Fruit fly (Drosophila melanogaster): ENCODE measurements around the gene Rab23.
A peak's percentile ranks its signal among the peaks of the same experiment; 100 is the strongest.

Gene Rab23

dm6 chr3R:5668928-5669739, 16.1 kb downstream of the Rab23 start, which contains the start of the genes Xe7 and Atg17:
Gene Xe7, minus strand, starts transcription at chr3R:5669334.
Gene Atg17, plus strand, starts transcription at chr3R:5669713.
- TF ChIP-seq psq (optimal IDR thresholded peaks at IDR 0.05) = peak; percentile 60
- no peak for TF ChIP-seq ttk (optimal IDR thresholded peaks at IDR 0.05)

dm6 chr3R:5660198-5660893, 24.9 kb downstream of the Rab23 start, which contains the start of gene Wdr33:
Gene Wdr33, plus strand, starts transcription at chr3R:5660635.
- TF ChIP-seq h (optimal IDR thresholded peaks at IDR 0.05) (no peak), insv (optimal IDR thresholded peaks at IDR 0.05) (no peak), Myc (optimal IDR thresholded peaks at IDR 0.05) (no peak), ttk (optimal IDR thresholded peaks at IDR 0.05) (no peak), psq (optimal IDR thresholded peaks at IDR 0.05) (no peak), Sin3A (optimal IDR thresholded peaks at IDR 0.05) (no peak)

dm6 chr3R:5659829-5660197, 25.4 kb downstream of the Rab23 start, which contains the start of gene CG2182:
Gene CG2182, minus strand, starts transcription at chr3R:5659912.
- no peak for TF ChIP-seq Myc (optimal IDR thresholded peaks at IDR 0.05)
- no peak for TF ChIP-seq psq (optimal IDR thresholded peaks at IDR 0.05)
- TF ChIP-seq Sin3A (optimal IDR thresholded peaks at IDR 0.05) = no peak
- TF ChIP-seq h (optimal IDR thresholded peaks at IDR 0.05) = no peak
- TF ChIP-seq insv (optimal IDR thresholded peaks at IDR 0.05) = no peak
- no peak for TF ChIP-seq ttk (optimal IDR thresholded peaks at IDR 0.05)

- TF ChIP-seq Sin3A (optimal IDR thresholded peaks at IDR 0.05) = no peak
- TF ChIP-seq ttk (optimal IDR thresholded peaks at IDR 0.05) = no peak
- no peak for TF ChIP-seq h (optimal IDR thresholded peaks at IDR 0.05)
- TF ChIP-seq Myc (optimal IDR thresholded peaks at IDR 0.05) = no peak
- TF ChIP-seq psq (optimal IDR thresholded peaks at IDR 0.05) = no peak
- TF ChIP-seq insv (optimal IDR thresholded peaks at IDR 0.05) = no peak
Measured at dm6 chr3R:5658984-5659802, 26.0 kb downstream of the Rab23 start.

dm6 chr3R:5654692-5655181, 30.5 kb downstream of the Rab23 start, which contains the start of the genes elm and MED27:
Gene elm, minus strand, starts transcription at chr3R:5654861.
Gene MED27, plus strand, starts transcription at chr3R:5655139.
- no peak for TF ChIP-seq Myc (optimal IDR thresholded peaks at IDR 0.05)
- no peak for TF ChIP-seq Sin3A (optimal IDR thresholded peaks at IDR 0.05)

dm6 chr3R:5653887-5654286, 31.3 kb downstream of the Rab23 start:
- TF ChIP-seq Sin3A (optimal IDR thresholded peaks at IDR 0.05) (no peak), insv (optimal IDR thresholded peaks at IDR 0.05) (no peak), psq (optimal IDR thresholded peaks at IDR 0.05) (no peak), ttk (optimal IDR thresholded peaks at IDR 0.05) (no peak)

- TF ChIP-seq Myc (optimal IDR thresholded peaks at IDR 0.05) (no peak), ttk (optimal IDR thresholded peaks at IDR 0.05) (peak; percentile 77)
Measured at dm6 chr3R:5649903-5650302, 35.3 kb downstream of the Rab23 start.

- no peak for TF ChIP-seq psq (optimal IDR thresholded peaks at IDR 0.05)
- no peak for TF ChIP-seq Sin3A (optimal IDR thresholded peaks at IDR 0.05)
- TF ChIP-seq h (optimal IDR thresholded peaks at IDR 0.05) = no peak
- TF ChIP-seq Myc (optimal IDR thresholded peaks at IDR 0.05) = no peak
Measured at dm6 chr3R:5648569-5649476, 36.4 kb downstream of the Rab23 start, which contains the start of the genes MTA1-like and Sec23. Gene MTA1-like, minus strand, starts transcription at chr3R:5648738. Gene Sec23, plus strand, starts transcription at chr3R:5649065.

dm6 chr3R:5647705-5648568, 37.3 kb downstream of the Rab23 start:
- TF ChIP-seq psq (optimal IDR thresholded peaks at IDR 0.05) = no peak
- TF ChIP-seq Myc (optimal IDR thresholded peaks at IDR 0.05) = no peak
- TF ChIP-seq ttk (optimal IDR thresholded peaks at IDR 0.05) = no peak
- no peak for TF ChIP-seq Sin3A (optimal IDR thresholded peaks at IDR 0.05)
- no peak for TF ChIP-seq h (optimal IDR thresholded peaks at IDR 0.05)
- TF ChIP-seq insv (optimal IDR thresholded peaks at IDR 0.05) = no peak

dm6 chr3R:5643421-5643820, 41.8 kb downstream of the Rab23 start:
- TF ChIP-seq Myc (optimal IDR thresholded peaks at IDR 0.05) (no peak), ttk (optimal IDR thresholded peaks at IDR 0.05) (no peak), psq (optimal IDR thresholded peaks at IDR 0.05) (no peak), Sin3A (optimal IDR thresholded peaks at IDR 0.05) (no peak)
